Worm (Caenorhabditis elegans): ENCODE data around the gene sdz-19.
A peak's percentile ranks its signal among the peaks of the same experiment; 100 is the strongest.

Gene sdz-19

DNA sequence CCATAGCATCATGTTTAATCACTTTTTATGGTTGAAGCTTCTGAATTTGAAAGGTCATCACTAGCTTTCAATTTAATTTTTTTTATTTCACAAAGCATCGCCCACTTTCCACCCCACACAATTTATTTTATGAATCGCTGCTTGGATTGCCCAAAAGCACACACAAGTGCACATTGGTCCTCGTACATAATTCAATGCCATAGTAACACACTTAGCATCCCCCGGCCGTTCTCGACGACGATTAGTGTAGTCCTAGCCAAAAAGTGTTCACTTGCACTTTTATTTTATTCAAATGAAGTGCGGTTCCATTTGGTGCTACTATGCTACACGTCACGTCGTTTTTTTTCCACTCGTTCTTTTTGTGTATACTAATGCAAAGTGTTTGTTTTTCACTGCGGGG is 24.1 kb downstream of the sdz-19 start:
- TF ChIP-seq flt-1 (GFP tag; IDR thresholded peaks at IDR 0.05) (no peak), cog-1 (tag; optimal IDR thresholded peaks at IDR 0.05) (no peak), klf-2 (GFP tag; conservative IDR thresholded peaks at IDR 0.05) (no peak), tab-1 (GFP tag; IDR thresholded peaks at IDR 0.05) (no peak), med-1 (GFP tag; optimal IDR thresholded peaks at IDR 0.05; ENCODE audit: insufficient read depth) (no peak), ref-1 (GFP tag; conservative IDR thresholded peaks at IDR 0.05) (no peak), T22C8.4 (GFP tag; IDR thresholded peaks at IDR 0.05) (no peak)

DNA sequence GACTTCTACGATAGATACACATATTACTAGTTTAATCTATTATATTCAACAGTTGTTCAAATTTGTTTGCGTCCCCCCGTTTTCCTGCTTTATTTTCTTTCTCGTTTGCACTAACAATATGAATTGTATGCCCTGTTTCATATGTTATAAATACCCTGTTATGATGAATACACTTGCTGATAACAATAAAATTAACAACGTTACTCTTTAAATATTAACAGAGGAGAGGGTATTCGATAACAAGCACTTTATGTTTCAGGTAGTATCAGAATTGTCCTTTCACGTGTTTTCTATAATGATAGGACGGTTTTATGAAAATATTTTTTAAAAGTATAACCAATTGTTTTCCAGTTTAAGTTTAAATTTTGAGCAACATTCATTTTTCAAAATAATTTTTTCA is 24.7 kb downstream of the sdz-19 start:
- no peak for TF ChIP-seq tab-1 (GFP tag; IDR thresholded peaks at IDR 0.05)
- no peak for TF ChIP-seq ref-1 (GFP tag; conservative IDR thresholded peaks at IDR 0.05)
- TF ChIP-seq cog-1 (tag; optimal IDR thresholded peaks at IDR 0.05): no peak
- no peak for TF ChIP-seq ztf-23 (GFP tag; IDR thresholded peaks at IDR 0.05)
- TF ChIP-seq klf-2 (GFP tag; conservative IDR thresholded peaks at IDR 0.05): no peak
- TF ChIP-seq ztf-29 (GFP tag; IDR thresholded peaks at IDR 0.05): no peak
- TF ChIP-seq T22C8.4 (GFP tag; IDR thresholded peaks at IDR 0.05): no peak
- no peak for TF ChIP-seq flt-1 (GFP tag; IDR thresholded peaks at IDR 0.05)
- no peak for TF ChIP-seq med-1 (GFP tag; optimal IDR thresholded peaks at IDR 0.05; ENCODE audit: insufficient read depth)

DNA sequence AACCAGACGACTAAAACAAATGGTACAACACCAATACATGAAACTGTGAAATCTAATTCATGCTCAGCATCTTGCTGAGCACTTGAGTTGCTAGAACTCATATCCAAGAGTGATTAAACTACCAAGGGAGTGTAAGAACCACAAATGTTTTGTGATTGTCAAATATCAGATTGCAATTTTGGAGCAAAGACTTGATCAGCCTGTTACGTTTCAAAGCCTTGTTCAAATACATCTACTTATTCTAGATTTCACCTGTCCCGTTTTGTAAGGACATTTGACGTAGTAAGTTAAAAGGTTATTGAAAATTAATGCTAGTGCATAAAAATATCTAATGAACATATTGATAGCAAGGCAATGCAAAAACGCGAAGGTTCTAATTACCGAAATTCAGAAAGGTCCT is 25.8 kb downstream of the sdz-19 start, which contains the start of gene F45E6.1:
F45E6.1 (minus strand) TSS at position 101 of the 400 bp plus-strand sequence.
- TF ChIP-seq med-1 (GFP tag; optimal IDR thresholded peaks at IDR 0.05; ENCODE audit: insufficient read depth): no peak
- TF ChIP-seq cog-1 (tag; optimal IDR thresholded peaks at IDR 0.05): no peak
- no peak for TF ChIP-seq tab-1 (GFP tag; IDR thresholded peaks at IDR 0.05)
- TF ChIP-seq ref-1 (GFP tag; conservative IDR thresholded peaks at IDR 0.05): no peak
- no peak for TF ChIP-seq flt-1 (GFP tag; IDR thresholded peaks at IDR 0.05)
- no peak for TF ChIP-seq ztf-23 (GFP tag; IDR thresholded peaks at IDR 0.05)
- TF ChIP-seq klf-2 (GFP tag; conservative IDR thresholded peaks at IDR 0.05): no peak
- no peak for TF ChIP-seq T22C8.4 (GFP tag; IDR thresholded peaks at IDR 0.05)
- TF ChIP-seq ztf-29 (GFP tag; IDR thresholded peaks at IDR 0.05): no peak

- TF ChIP-seq klf-2 (GFP tag; conservative IDR thresholded peaks at IDR 0.05): no peak
- TF ChIP-seq T22C8.4 (GFP tag; IDR thresholded peaks at IDR 0.05): no peak
- TF ChIP-seq ref-1 (GFP tag; conservative IDR thresholded peaks at IDR 0.05): no peak
- no peak for TF ChIP-seq med-1 (GFP tag; optimal IDR thresholded peaks at IDR 0.05; ENCODE audit: insufficient read depth)
- no peak for TF ChIP-seq ztf-23 (GFP tag; IDR thresholded peaks at IDR 0.05)
- TF ChIP-seq cog-1 (tag; optimal IDR thresholded peaks at IDR 0.05): no peak
- TF ChIP-seq flt-1 (GFP tag; IDR thresholded peaks at IDR 0.05): no peak
- TF ChIP-seq tab-1 (GFP tag; IDR thresholded peaks at IDR 0.05): no peak
- TF ChIP-seq ztf-29 (GFP tag; IDR thresholded peaks at IDR 0.05): no peak
Measured at ce11 chrX:12476412-12476811, 26.7 kb downstream of the sdz-19 start.

- TF ChIP-seq ztf-23 (GFP tag; IDR thresholded peaks at IDR 0.05) (no peak), T22C8.4 (GFP tag; IDR thresholded peaks at IDR 0.05) (no peak), med-1 (GFP tag; optimal IDR thresholded peaks at IDR 0.05; ENCODE audit: insufficient read depth) (no peak), cog-1 (tag; optimal IDR thresholded peaks at IDR 0.05) (no peak), flt-1 (GFP tag; IDR thresholded peaks at IDR 0.05) (no peak)
Measured at ce11 chrX:12472232-12472631, 30.9 kb downstream of the sdz-19 start.

DNA sequence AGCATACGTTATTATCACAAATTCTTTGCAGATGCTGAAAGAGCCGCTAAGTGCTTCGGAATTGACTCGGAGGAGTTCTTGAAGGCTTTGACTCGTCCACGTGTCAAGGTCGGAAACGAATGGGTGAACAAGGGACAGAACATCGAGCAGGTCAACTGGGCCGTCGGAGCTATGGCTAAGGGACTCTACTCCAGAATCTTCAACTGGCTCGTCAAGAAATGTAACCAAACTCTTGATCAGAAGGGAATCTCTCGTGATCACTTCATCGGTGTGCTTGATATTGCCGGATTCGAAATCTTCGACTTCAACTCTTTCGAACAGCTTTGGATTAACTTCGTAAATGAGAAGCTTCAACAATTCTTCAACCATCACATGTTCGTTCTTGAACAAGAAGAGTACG is 33.3 kb downstream of the sdz-19 start:
- TF ChIP-seq med-1 (GFP tag; optimal IDR thresholded peaks at IDR 0.05; ENCODE audit: insufficient read depth): no peak

ce11 chrX:12467660-12468111 is 35.5 kb downstream of the sdz-19 start, which contains the start of gene myo-2:
myo-2 (plus strand) TSS chrX:12468061.
- TF ChIP-seq ztf-29 (GFP tag; IDR thresholded peaks at IDR 0.05) (no peak), ref-1 (GFP tag; conservative IDR thresholded peaks at IDR 0.05) (no peak), ztf-23 (GFP tag; IDR thresholded peaks at IDR 0.05) (no peak), med-1 (GFP tag; optimal IDR thresholded peaks at IDR 0.05; ENCODE audit: insufficient read depth) (no peak), T22C8.4 (GFP tag; IDR thresholded peaks at IDR 0.05) (no peak), tab-1 (GFP tag; IDR thresholded peaks at IDR 0.05) (0 out of 2 replicates have a peak, but pooled peaks have one; percentile 39), cog-1 (tag; optimal IDR thresholded peaks at IDR 0.05) (no peak), klf-2 (GFP tag; conservative IDR thresholded peaks at IDR 0.05) (no peak), flt-1 (GFP tag; IDR thresholded peaks at IDR 0.05) (no peak)

- no peak for TF ChIP-seq ztf-29 (GFP tag; IDR thresholded peaks at IDR 0.05)
- TF ChIP-seq T22C8.4 (GFP tag; IDR thresholded peaks at IDR 0.05): no peak
- TF ChIP-seq cog-1 (tag; optimal IDR thresholded peaks at IDR 0.05): no peak
- TF ChIP-seq ztf-23 (GFP tag; IDR thresholded peaks at IDR 0.05): no peak
- no peak for TF ChIP-seq med-1 (GFP tag; optimal IDR thresholded peaks at IDR 0.05; ENCODE audit: insufficient read depth)
- no peak for TF ChIP-seq ref-1 (GFP tag; conservative IDR thresholded peaks at IDR 0.05)
- TF ChIP-seq flt-1 (GFP tag; IDR thresholded peaks at IDR 0.05): no peak
- TF ChIP-seq tab-1 (GFP tag; IDR thresholded peaks at IDR 0.05): no peak
- TF ChIP-seq klf-2 (GFP tag; conservative IDR thresholded peaks at IDR 0.05): no peak
Measured at ce11 chrX:12466769-12467168, 36.4 kb downstream of the sdz-19 start, which contains the start of gene cdf-2. cdf-2 (minus strand) TSS chrX:12466917.

DNA sequence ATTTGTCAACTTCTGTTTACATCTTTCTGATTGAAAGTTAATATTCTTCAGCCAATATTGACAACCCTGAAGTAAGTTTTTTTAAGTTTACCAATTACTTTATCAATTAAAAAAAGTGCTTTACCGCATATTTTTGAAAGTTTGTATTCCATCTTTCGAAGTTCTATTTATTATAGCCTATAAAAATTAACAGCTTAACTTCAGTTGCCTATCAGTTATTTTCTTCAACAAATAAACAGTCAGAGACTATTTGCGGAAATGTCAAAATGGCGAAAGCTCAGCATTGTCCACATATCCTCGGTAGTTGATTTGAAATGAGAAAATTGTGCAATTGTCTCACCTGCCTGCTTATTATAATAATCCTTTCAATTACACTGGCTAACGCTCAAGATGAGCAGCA is 39.6 kb downstream of the sdz-19 start, which contains the start of gene T18D3.5:
T18D3.5 (plus strand) TSS at position 301 of the 400 bp plus-strand sequence.
- TF ChIP-seq ztf-23 (GFP tag; IDR thresholded peaks at IDR 0.05) (no peak), ref-1 (GFP tag; conservative IDR thresholded peaks at IDR 0.05) (no peak), tab-1 (GFP tag; IDR thresholded peaks at IDR 0.05) (no peak), flt-1 (GFP tag; IDR thresholded peaks at IDR 0.05) (no peak), ztf-29 (GFP tag; IDR thresholded peaks at IDR 0.05) (no peak), T22C8.4 (GFP tag; IDR thresholded peaks at IDR 0.05) (no peak), med-1 (GFP tag; optimal IDR thresholded peaks at IDR 0.05; ENCODE audit: insufficient read depth) (no peak), cog-1 (tag; optimal IDR thresholded peaks at IDR 0.05) (no peak), klf-2 (GFP tag; conservative IDR thresholded peaks at IDR 0.05) (no peak)

ce11 chrX:12461557-12461956 is 41.6 kb downstream of the sdz-19 start, which contains the start of gene odr-7:
odr-7 (minus strand) TSS chrX:12461657.
- TF ChIP-seq ztf-23 (GFP tag; IDR thresholded peaks at IDR 0.05): no peak
- TF ChIP-seq cog-1 (tag; optimal IDR thresholded peaks at IDR 0.05): no peak
- no peak for TF ChIP-seq ref-1 (GFP tag; conservative IDR thresholded peaks at IDR 0.05)
- no peak for TF ChIP-seq T22C8.4 (GFP tag; IDR thresholded peaks at IDR 0.05)
- TF ChIP-seq tab-1 (GFP tag; IDR thresholded peaks at IDR 0.05): no peak
- no peak for TF ChIP-seq klf-2 (GFP tag; conservative IDR thresholded peaks at IDR 0.05)
- no peak for TF ChIP-seq med-1 (GFP tag; optimal IDR thresholded peaks at IDR 0.05; ENCODE audit: insufficient read depth)
- no peak for TF ChIP-seq flt-1 (GFP tag; IDR thresholded peaks at IDR 0.05)
- TF ChIP-seq ztf-29 (GFP tag; IDR thresholded peaks at IDR 0.05): no peak

All from whole organism, midembryonic.